Worm (Caenorhabditis elegans): ENCODE data around the gene C34C12.7.

ce11 chrIII:3537401-3537800 lies 49.3 kb upstream of the C34C12.7 start, which contains the start of gene cfap-20:
- TF ChIP-seq F49E8.2 (tag; optimal IDR thresholded peaks at IDR 0.05; ENCODE audit: borderline replicate concordance) = no peak
- no peak for TF ChIP-seq ama-1 (optimal IDR thresholded peaks at IDR 0.05)
- TF ChIP-seq ctbp-1 (GFP tag; IDR thresholded peaks at IDR 0.05) = no peak
- TF ChIP-seq aly-2 (tag; optimal IDR thresholded peaks at IDR 0.05) = no peak
- no peak for TF ChIP-seq lsy-2 (tag; optimal IDR thresholded peaks at IDR 0.05)
